Worm (Caenorhabditis elegans) whole organism, young adult: ENCODE measurements around the gene Y32B12A.5.

Source experiments
- ama-1 ChIP-seq, 3 experiments: fragments of 150-350 bp in 1 of 3; sonication (generic microtip) in 2 of 3; optimal IDR thresholded peaks; 2 replicates each; lab custom pipeline; 2014 to 2018; ENCODE audit warnings: missing biosample characterization in 2 of 3, missing genetic modification characterization in 2 of 3, missing genetic modification reagents in 2 of 3
- athp-1 ChIP-seq: sonication (generic microtip); optimal IDR thresholded peaks from 2 replicates; lab custom pipeline; 2017; ENCODE audit warnings: mild to moderate bottlenecking, missing genetic modification characterization, missing compliant biosample characterization
- attf-3 ChIP-seq: fragments of 200-800 bp; sonication (Bioruptor generic); conservative IDR thresholded peaks from 2 replicates; pipeline ENCODE4 v1.3.6; 2022; ENCODE audit warnings: missing genetic modification reagents, missing genetic modification characterization, missing compliant biosample characterization
- gei-17 ChIP-seq: fragments of 200-800 bp; sonication (Bioruptor generic); optimal IDR thresholded peaks from 2 replicates; lab custom pipeline; 2018; ENCODE audit warnings: mild to moderate bottlenecking, missing genetic modification characterization, missing compliant biosample characterization
- him-1 ChIP-seq: sonication (generic microtip); optimal IDR thresholded peaks from 2 replicates; lab custom pipeline; 2016; ENCODE audit warnings: missing genotype, missing genetic modification reagents, missing genetic modification characterization, missing compliant biosample characterization

ce11 chrV:16446191-16446590, 41.2 kb downstream of the Y32B12A.5 start:
- TF ChIP-seq ama-1 (optimal IDR thresholded peaks at IDR 0.05; lab: Kevin White, UChicago) = no peak
- TF ChIP-seq ama-1 (GFP tag; optimal IDR thresholded peaks at IDR 0.05; lab: Kevin White, UChicago) = no peak
- TF ChIP-seq athp-1 (tag; lab: Kevin White, UChicago) = no peak
- no peak for TF ChIP-seq attf-3 (GFP tag; lab: Robert Waterston, UW)
- no peak for TF ChIP-seq him-1 (tag; lab: Kevin White, UChicago)
- TF ChIP-seq gei-17 (GFP tag; lab: Kevin White, UChicago) = no peak
